Worm (Caenorhabditis elegans): ENCODE results near the gene slmp-1.

slmp-1 gene

DNA sequence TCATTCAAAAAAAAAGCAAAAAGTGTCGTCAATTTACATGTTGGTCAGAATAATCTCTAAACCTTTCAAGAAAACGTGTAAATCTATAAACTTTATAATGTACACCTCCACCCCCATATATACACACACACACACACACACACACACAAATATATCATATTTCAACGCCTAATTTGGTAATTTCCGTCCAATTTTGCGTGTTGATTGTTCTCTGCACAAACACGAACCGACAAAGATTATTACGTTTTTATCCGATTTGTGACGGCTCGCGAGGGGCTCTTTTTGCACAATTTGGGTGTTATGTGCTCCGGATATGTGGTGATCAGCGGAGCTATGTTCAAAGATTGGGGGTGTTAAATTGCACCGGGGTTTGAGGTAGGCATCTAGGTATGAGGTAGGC lies 30.6 kb upstream of the slmp-1 start (continued):
- TF ChIP-seq Y53G8AR.9 (GFP tag; conservative IDR thresholded peaks at IDR 0.05) (no peak), cebp-1 (GFP tag; IDR thresholded peaks at IDR 0.05) (no peak), cebp-1 (tag; optimal IDR thresholded peaks at IDR 0.05) (no peak), ztf-6 (GFP tag; IDR thresholded peaks at IDR 0.05) (no peak), aptf-2 (GFP tag; conservative IDR thresholded peaks at IDR 0.05) (no peak)

DNA sequence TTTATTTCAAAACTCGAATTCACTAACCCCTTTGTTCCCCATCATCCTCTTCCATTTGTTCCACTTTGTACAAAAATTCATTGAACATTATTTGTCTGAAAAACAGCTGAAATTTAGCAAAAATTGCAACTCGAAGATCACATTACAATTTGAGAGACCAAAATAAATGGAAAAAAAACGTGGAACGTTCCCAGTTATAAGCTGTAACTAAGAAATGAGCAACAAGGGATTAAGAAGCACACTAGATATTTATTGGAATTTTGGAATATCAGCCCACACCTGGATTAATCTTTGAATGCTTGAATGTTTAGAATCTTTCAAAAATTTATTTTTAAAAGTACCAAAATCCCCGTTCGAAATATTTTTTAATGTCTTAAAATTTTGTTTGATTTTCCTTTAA lies 22.1 kb upstream of the slmp-1 start, which contains the start of gene Y67D8B.2:
Gene Y67D8B.2 (minus strand): TSS at position 101 of the 400 bp plus-strand sequence.
- TF ChIP-seq dox-1 (GFP tag; IDR thresholded peaks at IDR 0.05) (no peak), hsf-1 (GFP tag; IDR thresholded peaks at IDR 0.05) (no peak), sptf-2 (GFP tag; optimal IDR thresholded peaks at IDR 0.05) (no peak), F55B11.4 (tag; optimal IDR thresholded peaks at IDR 0.05; ENCODE audit: borderline replicate concordance, insufficient read depth) (no peak), D2030.7 (GFP tag; IDR thresholded peaks at IDR 0.05) (no peak), fkh-3 (tag; optimal IDR thresholded peaks at IDR 0.05) (no peak)

DNA sequence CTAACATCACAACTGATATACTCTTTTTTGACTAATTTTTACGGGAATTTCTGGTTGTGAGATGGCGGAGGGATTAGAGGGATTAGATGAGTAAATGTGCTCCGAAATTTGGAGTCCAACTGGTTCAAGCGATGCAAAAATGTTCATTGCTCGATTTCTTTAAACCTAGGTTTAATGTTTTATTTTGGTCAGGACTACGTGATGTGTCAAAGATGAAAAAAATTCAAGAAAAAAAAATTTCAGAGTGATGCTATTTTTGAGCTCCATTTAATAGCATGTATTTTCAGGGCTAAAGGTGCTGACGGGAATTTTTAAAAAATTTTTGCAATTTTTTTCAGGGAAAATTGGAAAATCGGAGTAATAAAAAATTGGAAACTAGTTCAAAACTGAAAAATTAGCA lies 17.2 kb upstream of the slmp-1 start:
- TF ChIP-seq ztf-28 (GFP tag; IDR thresholded peaks at IDR 0.05) (no peak), dpl-1 (GFP tag; optimal IDR thresholded peaks at IDR 0.05) (no peak), F33H1.4 (GFP tag; IDR thresholded peaks at IDR 0.05) (no peak), F52B5.7 (tag; optimal IDR thresholded peaks at IDR 0.05) (no peak), hmg-1.2 (GFP tag; IDR thresholded peaks at IDR 0.05) (no peak)

DNA sequence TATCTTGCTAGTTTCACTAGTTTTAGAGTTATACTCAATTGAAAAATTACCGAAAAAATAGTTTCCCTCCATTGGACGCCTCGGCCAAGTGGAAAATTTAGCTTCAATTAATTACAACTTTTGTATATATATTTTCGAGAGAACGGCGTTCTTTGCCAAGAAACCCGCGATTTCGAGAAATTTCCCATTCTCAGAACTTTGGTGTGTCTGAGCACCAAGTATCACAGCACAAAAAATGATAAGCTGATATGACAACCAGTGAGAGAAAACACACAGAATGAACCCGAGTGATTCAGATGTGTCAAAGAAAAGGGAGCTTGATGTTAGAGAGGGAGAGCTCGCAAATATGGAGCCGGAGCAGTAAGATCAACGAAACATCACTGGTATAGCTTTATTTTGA lies 14.5 kb upstream of the slmp-1 start:
- TF ChIP-seq ceh-100 (GFP tag; IDR thresholded peaks at IDR 0.05), result no peak

DNA sequence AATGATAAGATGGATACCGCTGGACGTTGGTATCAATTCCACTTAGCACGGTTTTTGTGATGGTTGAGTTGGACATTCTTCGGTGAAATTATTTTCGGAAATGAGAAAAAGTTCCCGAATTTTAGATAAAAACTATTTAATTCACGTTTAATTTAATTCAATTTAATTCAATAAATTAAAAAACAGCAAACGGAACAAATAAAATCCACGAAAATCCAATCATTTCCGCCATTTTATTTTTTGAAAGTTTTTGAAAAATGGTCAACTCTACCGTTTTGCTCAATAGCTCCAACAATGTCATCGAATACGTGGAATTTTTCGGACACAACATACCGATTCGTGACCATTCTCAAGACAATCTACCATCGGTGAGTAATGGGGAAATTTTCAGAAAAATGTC lies 11.4 kb upstream of the slmp-1 start, which contains the start of the genes Y67D8B.3 and Y67D8B.5:
Gene Y67D8B.3 (minus strand): TSS at position 101 of the 400 bp plus-strand sequence.
Gene Y67D8B.5 (plus strand): TSS at position 233 of the 400 bp plus-strand sequence.
- TF ChIP-seq T26A5.8 (tag; optimal IDR thresholded peaks at IDR 0.05) (no peak), rec-8 (tag; optimal IDR thresholded peaks at IDR 0.05) (no peak), fkh-3 (tag; optimal IDR thresholded peaks at IDR 0.05) (no peak), mxl-1 (tag; optimal IDR thresholded peaks at IDR 0.05) (no peak), atf-7 (tag; optimal IDR thresholded peaks at IDR 0.05) (no peak), unc-62 (GFP tag; optimal IDR thresholded peaks at IDR 0.05) (no peak), ztf-6 (GFP tag; IDR thresholded peaks at IDR 0.05) (no peak), zim-3 (tag; optimal IDR thresholded peaks at IDR 0.05) (no peak), attf-5 (GFP tag; optimal IDR thresholded peaks at IDR 0.05) (no peak), ekl-4 (GFP tag; IDR thresholded peaks at IDR 0.05) (no peak), B0336.3 (GFP tag; IDR thresholded peaks at IDR 0.05) (no peak), hmg-1.2 (GFP tag; IDR thresholded peaks at IDR 0.05) (no peak), ztf-25 (GFP tag; IDR thresholded peaks at IDR 0.05) (no peak), nfyb-1 (GFP tag; IDR thresholded peaks at IDR 0.05) (no peak), ztf-18 (tag; optimal IDR thresholded peaks at IDR 0.05) (no peak)

DNA sequence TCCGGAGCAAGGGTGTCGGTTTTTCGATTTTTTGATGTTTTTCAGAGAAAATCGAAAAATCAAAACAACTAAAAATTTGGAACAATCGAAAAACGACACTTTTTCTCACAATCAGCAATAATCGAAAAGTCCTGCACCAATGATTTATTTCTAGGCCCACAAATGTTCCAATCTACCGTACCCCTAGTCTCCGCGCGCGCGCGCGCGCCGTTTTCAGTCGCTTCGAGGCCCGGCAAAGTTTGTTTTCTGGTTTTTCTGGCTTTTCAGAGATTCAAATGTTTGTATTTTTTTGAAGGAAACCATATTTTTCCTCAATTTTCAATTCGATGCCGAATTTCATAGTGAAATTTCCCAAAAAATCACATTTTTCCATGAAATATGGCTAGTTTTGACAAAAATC lies 1.6 kb upstream of the slmp-1 start:
- TF ChIP-seq C17E4.6 (GFP tag; IDR thresholded peaks at IDR 0.05) (peak; percentile 86), F22D6.2 (tag; optimal IDR thresholded peaks at IDR 0.05) (no peak), xnd-1 (tag; optimal IDR thresholded peaks at IDR 0.05) (peak; percentile 94), ceh-91 (GFP tag; IDR thresholded peaks at IDR 0.05) (peak; percentile 92), B0336.3 (GFP tag; IDR thresholded peaks at IDR 0.05) (peak; percentile 64; the same call in 1 of the 2 replicates), hsf-1 (GFP tag; IDR thresholded peaks at IDR 0.05) (peak; percentile 83), ceh-100 (GFP tag; IDR thresholded peaks at IDR 0.05) (peak; percentile 42; the same call in 1 of the 2 replicates), ztf-3 (GFP tag; optimal IDR thresholded peaks at IDR 0.05) (no peak), nhr-80 (tag; optimal IDR thresholded peaks at IDR 0.05) (no peak), efl-1 (GFP tag; optimal IDR thresholded peaks at IDR 0.05) (peak; percentile 98), D2030.7 (GFP tag; IDR thresholded peaks at IDR 0.05) (peak; percentile 91), mxl-1 (tag; optimal IDR thresholded peaks at IDR 0.05) (no peak), madf-6 (GFP tag; IDR thresholded peaks at IDR 0.05) (peak; percentile 100), hmg-1.2 (GFP tag; IDR thresholded peaks at IDR 0.05) (peak; percentile 65), dpl-1 (GFP tag; optimal IDR thresholded peaks at IDR 0.05) (peak; percentile 93), attf-6 (GFP tag; IDR thresholded peaks at IDR 0.05) (peak; percentile 61; the same call in 1 of the 2 replicates), zfh-2 (GFP tag; conservative IDR thresholded peaks at IDR 0.05) (peak; percentile 65), lir-1 (GFP tag; conservative IDR thresholded peaks at IDR 0.05) (no peak; the same call in 1 of the 2 replicates), lin-54 (GFP tag; optimal IDR thresholded peaks at IDR 0.05) (peak; percentile 73)
